Fruit fly (Drosophila melanogaster) whole organism, embryonic: Measurements from ENCODE around the gene Rok.

ENCODE experiments used
- Abd-B ChIP-seq: fragments of 200-800 bp; sonication (Bioruptor generic); optimal IDR thresholded peaks from 2 replicates; lab custom pipeline; 2018; ENCODE audit warnings: missing biosample characterization, mild to moderate bottlenecking, missing genetic modification characterization, moderate library complexity
- CG10209 ChIP-seq: fragments of 200-800 bp; sonication (Bioruptor generic); optimal IDR thresholded peaks from 3 replicates; lab custom pipeline; 2017; ENCODE audit warnings: missing biosample characterization, mild to moderate bottlenecking, missing genetic modification characterization, missing genetic modification reagents
- CG11093 ChIP-seq: fragments of 200-800 bp; sonication (Bioruptor generic); IDR thresholded peaks from 3 replicates; pipeline ENCODE4 v1.3.6; 2022; ENCODE audit warnings: missing biosample characterization, missing genetic modification characterization
- CG11456 ChIP-seq: fragments of 200-800 bp; sonication (Bioruptor generic); IDR thresholded peaks from 3 replicates; pipeline ENCODE4 v1.3.6; 2022; ENCODE audit warnings: missing biosample characterization, missing genetic modification characterization
- CG12391 ChIP-seq: fragments of 200-800 bp; sonication (Bioruptor generic); optimal IDR thresholded peaks from 3 replicates; lab custom pipeline; 2018; ENCODE audit warnings: missing biosample characterization, mild to moderate bottlenecking, missing genetic modification characterization, moderate library complexity
- CG1529 ChIP-seq: fragments of 200-800 bp; sonication (Bioruptor generic); optimal IDR thresholded peaks from 3 replicates; lab custom pipeline; 2018; ENCODE audit warnings: missing biosample characterization, missing genetic modification characterization
- CG15514 ChIP-seq: fragments of 200-800 bp; sonication (Bioruptor generic); optimal IDR thresholded peaks from 3 replicates; lab custom pipeline; 2017; ENCODE audit warnings: missing biosample characterization, missing genetic modification characterization, mild to moderate bottlenecking, moderate library complexity, missing genetic modification reagents
- CG17328 ChIP-seq: fragments of 200-800 bp; sonication (Bioruptor generic); IDR thresholded peaks from 2 replicates; pipeline ENCODE4 v1.3.6; 2022; ENCODE audit warnings: missing biosample characterization, missing genetic modification characterization
- CG17829 ChIP-seq: fragments of 200-800 bp; optimal IDR thresholded peaks from 2 replicates; lab custom pipeline; 2019; ENCODE audit warnings: missing biosample characterization, mild to moderate bottlenecking, missing genetic modification characterization, moderate library complexity
- CG18764 ChIP-seq: fragments of 200-800 bp; sonication (Bioruptor generic); optimal IDR thresholded peaks from 3 replicates; lab custom pipeline; 2016; ENCODE audit warnings: missing biosample characterization, missing genetic modification characterization
- CG2116 ChIP-seq: fragments of 200-800 bp; sonication (Bioruptor generic); optimal IDR thresholded peaks from 3 replicates; lab custom pipeline; 2018; ENCODE audit warnings: missing biosample characterization, mild to moderate bottlenecking, missing genetic modification characterization
- CG2875 ChIP-seq: fragments of 200-800 bp; sonication (Bioruptor generic); optimal IDR thresholded peaks from 2 replicates; lab custom pipeline; 2017; ENCODE audit warnings: missing biosample characterization, mild to moderate bottlenecking, missing genetic modification characterization, missing genetic modification reagents
- CG2889 ChIP-seq: fragments of 200-800 bp; sonication (Bioruptor generic); IDR thresholded peaks from 3 replicates; pipeline ENCODE4 v1.3.6; 2022; ENCODE audit warnings: missing biosample characterization, missing genetic modification characterization
- CG34224 ChIP-seq: fragments of 200-800 bp; sonication (Bioruptor generic); IDR thresholded peaks from 3 replicates; pipeline ENCODE4 v1.3.6; 2022; ENCODE audit warnings: missing biosample characterization, missing genetic modification characterization; ENCODE audit not compliant: partially characterized antibody
- CG3838 ChIP-seq: fragments of 200-800 bp; sonication (Bioruptor generic); optimal IDR thresholded peaks from 3 replicates; lab custom pipeline; 2016; ENCODE audit warnings: missing biosample characterization, missing genetic modification characterization
- CG7357 ChIP-seq: fragments of 200-800 bp; sonication (Bioruptor generic); IDR thresholded peaks from 3 replicates; pipeline ENCODE4 v1.3.6; 2022; ENCODE audit warnings: missing biosample characterization, missing genetic modification characterization
- CG7372 ChIP-seq: fragments of 200-800 bp; sonication (Bioruptor generic); IDR thresholded peaks from 2 replicates; pipeline ENCODE4 v1.3.6; 2022; ENCODE audit warnings: missing biosample characterization, missing genetic modification characterization
- CG8281 ChIP-seq: fragments of 200-800 bp; sonication (Bioruptor generic); optimal IDR thresholded peaks from 2 replicates; lab custom pipeline; 2018; ENCODE audit warnings: missing biosample characterization, mild to moderate bottlenecking, missing genetic modification characterization, moderate library complexity
- CoRest ChIP-seq: fragments of 200-800 bp; sonication (Bioruptor generic); optimal IDR thresholded peaks from 3 replicates; lab custom pipeline; 2018; ENCODE audit warnings: missing biosample characterization, mild to moderate bottlenecking, missing genetic modification characterization, moderate library complexity
- CrebB ChIP-seq: fragments of 200-800 bp; sonication (Bioruptor generic); optimal IDR thresholded peaks from 3 replicates; lab custom pipeline; 2018; ENCODE audit warnings: missing biosample characterization, mild to moderate bottlenecking, missing genetic modification characterization
- D ChIP-seq, 2 experiments: fragments of 200-800 bp in 1 of 2; fragments of >200 bp in 1 of 2; sonication (Bioruptor generic) in 1 of 2; optimal IDR thresholded peaks; 2 replicates in 1 of 2; 3 replicates in 1 of 2; lab custom pipeline; 2017; ENCODE audit warnings: mild to moderate bottlenecking in 1 of 2, missing biosample characterization in 1 of 2, missing genetic modification characterization in 1 of 2, missing genetic modification reagents in 1 of 2
- Doc3 ChIP-seq: fragments of 200-800 bp; sonication (Bioruptor generic); IDR thresholded peaks from 3 replicates; pipeline ENCODE4 v1.3.6; 2022; ENCODE audit warnings: missing biosample characterization, missing genetic modification characterization; ENCODE audit not compliant: partially characterized antibody
- Eip74EF ChIP-seq, 2 experiments: fragments of 200-800 bp in 1 of 2; fragments of >200 bp in 1 of 2; sonication (Bioruptor generic) in 1 of 2; optimal IDR thresholded peaks; 2 replicates each; lab custom pipeline; 2017 to 2019; ENCODE audit warnings: missing biosample characterization in 2 of 2, missing genetic modification characterization in 2 of 2, mild to moderate bottlenecking in 1 of 2, moderate library complexity in 1 of 2
- H15 ChIP-seq: fragments of 200-800 bp; sonication (Bioruptor generic); IDR thresholded peaks from 3 replicates; pipeline ENCODE4 v1.3.6; 2022; ENCODE audit warnings: missing biosample characterization, missing genetic modification characterization
- H2.0 ChIP-seq: fragments of 200-800 bp; sonication (Bioruptor generic); IDR thresholded peaks from 2 replicates; pipeline ENCODE4 v1.3.6; 2022; ENCODE audit warnings: missing biosample characterization, missing genetic modification characterization
- HmgZ ChIP-seq: fragments of 200-800 bp; sonication (Bioruptor generic); optimal IDR thresholded peaks from 2 replicates; lab custom pipeline; 2018; ENCODE audit warnings: missing biosample characterization, mild to moderate bottlenecking, missing genetic modification characterization
- Lpt ChIP-seq: fragments of >200 bp; optimal IDR thresholded peaks from 2 replicates; lab custom pipeline; 2018; ENCODE audit warnings: missing biosample characterization, missing genetic modification characterization
- Meics ChIP-seq: fragments of 200-800 bp; sonication (Bioruptor generic); optimal IDR thresholded peaks from 2 replicates; lab custom pipeline; 2017; ENCODE audit warnings: missing biosample characterization, mild to moderate bottlenecking, missing genetic modification characterization
- NK7.1 ChIP-seq: fragments of 200-800 bp; sonication (Bioruptor generic); optimal IDR thresholded peaks from 3 replicates; lab custom pipeline; 2016; ENCODE audit warnings: missing biosample characterization, missing genetic modification characterization
- Optix ChIP-seq: fragments of 200-800 bp; sonication (Bioruptor generic); IDR thresholded peaks from 3 replicates; pipeline ENCODE4 v1.3.6; 2022; ENCODE audit warnings: missing biosample characterization, missing genetic modification characterization
- Ptx1 ChIP-seq: fragments of 200-800 bp; sonication (Bioruptor generic); IDR thresholded peaks from 2 replicates; pipeline ENCODE4 v1.3.6; 2022; ENCODE audit warnings: missing biosample characterization, missing genetic modification characterization
- Vsx1 ChIP-seq: fragments of 200-800 bp; sonication (Bioruptor generic); optimal IDR thresholded peaks from 2 replicates; lab custom pipeline; 2017; ENCODE audit warnings: missing biosample characterization, mild to moderate bottlenecking, missing genetic modification characterization, missing genetic modification reagents
- br ChIP-seq: fragments of >200 bp; optimal IDR thresholded peaks from 2 replicates; lab custom pipeline; 2017
- dm ChIP-seq: fragments of 200-800 bp; sonication (Bioruptor generic); optimal IDR thresholded peaks from 3 replicates; lab custom pipeline; 2016; ENCODE audit warnings: missing biosample characterization, missing genetic modification characterization
- dmrt99B ChIP-seq: fragments of 200-800 bp; sonication (Bioruptor generic); optimal IDR thresholded peaks from 2 replicates; lab custom pipeline; 2018; ENCODE audit warnings: missing biosample characterization, mild to moderate bottlenecking, missing genetic modification characterization, moderate library complexity
- dysf ChIP-seq: fragments of 200-800 bp; sonication (Bioruptor generic); IDR thresholded peaks from 3 replicates; pipeline ENCODE4 v1.3.6; 2022; ENCODE audit warnings: missing biosample characterization, missing genetic modification characterization
- eyg ChIP-seq: fragments of 200-800 bp; sonication (Bioruptor generic); optimal IDR thresholded peaks from 3 replicates; lab custom pipeline; 2016; ENCODE audit warnings: missing biosample characterization, missing genetic modification characterization
- ftz-f1 ChIP-seq: fragments of 200-800 bp; sonication (Bioruptor generic); optimal IDR thresholded peaks from 2 replicates; lab custom pipeline; 2016; ENCODE audit warnings: missing biosample characterization, missing genetic modification characterization
- gcm ChIP-seq: fragments of 200-800 bp; sonication (Bioruptor generic); optimal IDR thresholded peaks from 2 replicates; lab custom pipeline; 2019; ENCODE audit warnings: missing biosample characterization, mild to moderate bottlenecking, missing genetic modification characterization, moderate library complexity
- gt ChIP-seq: fragments of 200-800 bp; sonication (Bioruptor generic); IDR thresholded peaks from 2 replicates; pipeline ENCODE4 v1.3.6; 2022; ENCODE audit warnings: missing biosample characterization, missing genetic modification characterization
- ham ChIP-seq: fragments of 200-800 bp; sonication (Bioruptor generic); IDR thresholded peaks from 2 replicates; pipeline ENCODE4 v1.3.6; 2022; ENCODE audit warnings: missing biosample characterization, missing genetic modification characterization
- her ChIP-seq: fragments of 200-800 bp; sonication (Bioruptor generic); optimal IDR thresholded peaks from 2 replicates; lab custom pipeline; 2016; ENCODE audit warnings: missing biosample characterization, missing genetic modification characterization
- knrl ChIP-seq: fragments of 200-800 bp; sonication (Bioruptor generic); IDR thresholded peaks from 3 replicates; pipeline ENCODE4 v1.3.6; 2022; ENCODE audit warnings: missing biosample characterization, missing genetic modification characterization; ENCODE audit not compliant: partially characterized antibody
- p53 ChIP-seq: fragments of 200-800 bp; sonication (Bioruptor generic); optimal IDR thresholded peaks from 2 replicates; lab custom pipeline; 2016; ENCODE audit warnings: missing biosample characterization, missing genetic modification characterization
- pan ChIP-seq, 4 experiments: fragments of >200 bp in 3 of 4; fragments of 200-800 bp in 1 of 4; sonication (Bioruptor generic) in 1 of 4; optimal IDR thresholded peaks in 3 of 4; IDR thresholded peaks in 1 of 4; 2 replicates each; pipeline versions ENCODE4 v1.3.6 to Lab custom; 2017 to 2022; ENCODE audit warnings: missing biosample characterization in 2 of 4, missing genetic modification characterization in 2 of 4, mixed read lengths in 1 of 4
- peb ChIP-seq: fragments of 200-800 bp; sonication (Bioruptor generic); IDR thresholded peaks from 2 replicates; pipeline ENCODE4 v1.3.6; 2022; ENCODE audit warnings: missing biosample characterization, missing genetic modification characterization
- rib ChIP-seq: fragments of 200-800 bp; sonication (Bioruptor generic); IDR thresholded peaks from 2 replicates; pipeline ENCODE4 v1.3.6; 2022; ENCODE audit warnings: missing biosample characterization, missing genetic modification characterization
- slbo ChIP-seq: fragments of 200-800 bp; sonication (Bioruptor generic); IDR thresholded peaks from 2 replicates; pipeline ENCODE4 v1.3.6; 2022; ENCODE audit warnings: missing biosample characterization, missing genetic modification characterization
- slp2 ChIP-seq: fragments of 200-800 bp; sonication (Bioruptor generic); optimal IDR thresholded peaks from 2 replicates; lab custom pipeline; 2016; ENCODE audit warnings: missing biosample characterization, missing genetic modification characterization
- trh ChIP-seq: fragments of 200-800 bp; sonication (Bioruptor generic); optimal IDR thresholded peaks from 2 replicates; lab custom pipeline; 2016; ENCODE audit warnings: missing biosample characterization, missing genetic modification characterization

Gene Rok

dm6 chrX:16655724-16656235, 18.6 kb upstream of the Rok start (continued):
- TF ChIP-seq eyg (no peak), CrebB (peak; percentile 49), ftz-f1 (GFP tag; lab: Kevin White, UChicago) (no peak), CG1529 (GFP tag; lab: Kevin White, UChicago) (no peak), slbo (GFP tag; lab: Robert Waterston, UW) (no peak), CG7357 (no peak), CG3838 (no peak), gcm (GFP tag; lab: Kevin White, UChicago) (no peak), CG10209 (GFP tag; lab: Kevin White, UChicago) (no peak), Eip74EF (GFP tag; optimal IDR thresholded peaks at IDR 0.05; lab: Kevin White, UChicago) (no peak), Lpt (GFP tag; lab: Kevin White, UChicago) (no peak), dmrt99B (tag; lab: Kevin White, UChicago) (no peak), CG34224 (GFP tag; lab: Robert Waterston, UW) (no peak; the same call in 2 of the 3 replicates), H2.0 (GFP tag; lab: Robert Waterston, UW) (no peak), CG17829 (tag; lab: Kevin White, UChicago) (peak; percentile 53), trh (GFP tag; lab: Kevin White, UChicago) (no peak), CG18764 (no peak), rib (GFP tag; lab: Robert Waterston, UW) (0 out of 2 replicates have a peak, but pooled peaks have one; percentile 57), H15 (no peak), CG11456 (GFP tag; lab: Robert Waterston, UW) (no peak), CG2889 (GFP tag; lab: Robert Waterston, UW) (no peak), dysf (no peak), Meics (GFP tag; lab: Kevin White, UChicago) (peak; percentile 6), CG12391 (tag; lab: Kevin White, UChicago) (no peak), gt (GFP tag; lab: Robert Waterston, UW) (no peak), br (no peak), Vsx1 (peak; percentile 61), CG2116 (GFP tag; lab: Kevin White, UChicago) (no peak), Doc3 (GFP tag; lab: Robert Waterston, UW) (no peak), pan (optimal IDR thresholded peaks at IDR 0.05; lab: Kevin White, UChicago) (no peak), pan (GFP tag; optimal IDR thresholded peaks at IDR 0.05 in 1 of 2, IDR thresholded peaks at IDR 0.05 in 1 of 2) (no peak), CG8281 (tag; lab: Kevin White, UChicago) (peak; percentile 4), CG11093 (GFP tag; lab: Robert Waterston, UW) (no peak), HmgZ (tag; lab: Kevin White, UChicago) (peak; percentile 57), Optix (no peak), CG7372 (GFP tag; lab: Robert Waterston, UW) (no peak), peb (GFP tag; lab: Robert Waterston, UW) (no peak), CG2875 (GFP tag; lab: Kevin White, UChicago) (no peak), Abd-B (GFP tag; lab: Kevin White, UChicago) (no peak), her (peak; percentile 29), D (optimal IDR thresholded peaks at IDR 0.05; lab: Kevin White, UChicago) (no peak), D (GFP tag; optimal IDR thresholded peaks at IDR 0.05; lab: Kevin White, UChicago) (peak; percentile 11), ham (GFP tag; lab: Robert Waterston, UW) (no peak), slp2 (GFP tag; lab: Kevin White, UChicago) (no peak), dm (GFP tag; lab: Kevin White, UChicago) (peak; percentile 72), p53 (no peak), CG17328 (GFP tag; lab: Robert Waterston, UW) (no peak), knrl (GFP tag; lab: Robert Waterston, UW) (no peak), CoRest (no peak), NK7.1 (GFP tag; lab: Kevin White, UChicago) (no peak), CG15514 (GFP tag; lab: Kevin White, UChicago) (peak; percentile 20), Ptx1 (GFP tag; lab: Robert Waterston, UW) (no peak)
